Worm (Caenorhabditis elegans) whole organism, L4/young adult: Measurements from ENCODE around the gene sri-30.
"Not testable (repeated sequence)": the region's sequence is repeated elsewhere in the genome, so short reads cannot be mapped to it uniquely, and the experiment has no call there.

Experiments used
- W03F9.2 ChIP-seq: fragments of 150-350 bp; optimal IDR thresholded peaks from 2 replicates; lab custom pipeline; 2014; ENCODE audit warnings: missing biosample characterization, missing genetic modification characterization
- dao-5 ChIP-seq: sonication (generic microtip); optimal IDR thresholded peaks from 2 replicates; lab custom pipeline; 2016; ENCODE audit warnings: missing genotype, missing genetic modification characterization, moderate library complexity, missing compliant biosample characterization
- him-1 ChIP-seq: sonication (generic microtip); optimal IDR thresholded peaks from 2 replicates; lab custom pipeline; 2016; ENCODE audit warnings: missing genotype, missing genetic modification reagents, missing genetic modification characterization, missing compliant biosample characterization

The sri-30 gene

DNA sequence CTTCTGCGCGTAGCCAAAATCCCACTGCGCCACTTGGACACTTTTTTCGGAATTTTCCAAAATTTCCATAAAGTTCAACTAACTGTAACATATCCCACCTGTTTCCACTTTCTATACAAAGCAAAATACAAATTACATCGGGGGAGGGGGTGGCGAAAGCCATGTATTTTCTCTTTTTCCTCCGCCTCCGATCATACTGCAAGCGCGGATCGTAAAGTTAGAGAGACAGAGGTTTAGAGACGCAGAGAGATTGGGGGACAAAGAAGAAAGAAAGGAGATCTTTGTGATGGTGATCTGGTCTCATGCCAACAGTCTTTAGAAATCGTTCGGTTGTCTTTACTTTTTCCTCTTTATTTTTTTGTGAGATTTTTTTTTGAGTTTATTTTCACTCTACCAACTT, 17.7 kb upstream of the sri-30 start:
- TF ChIP-seq him-1 (tag; lab: Kevin White, UChicago) (no peak), W03F9.2 (tag; lab: Kevin White, UChicago) (no peak), dao-5 (tag; lab: Kevin White, UChicago) (no peak)

ce11 chrII:3030416-3030815, 15.6 kb upstream of the sri-30 start:
- TF ChIP-seq dao-5 (tag; lab: Kevin White, UChicago) (no peak), W03F9.2 (tag; lab: Kevin White, UChicago) (no peak), him-1 (tag; lab: Kevin White, UChicago) (no peak)

DNA sequence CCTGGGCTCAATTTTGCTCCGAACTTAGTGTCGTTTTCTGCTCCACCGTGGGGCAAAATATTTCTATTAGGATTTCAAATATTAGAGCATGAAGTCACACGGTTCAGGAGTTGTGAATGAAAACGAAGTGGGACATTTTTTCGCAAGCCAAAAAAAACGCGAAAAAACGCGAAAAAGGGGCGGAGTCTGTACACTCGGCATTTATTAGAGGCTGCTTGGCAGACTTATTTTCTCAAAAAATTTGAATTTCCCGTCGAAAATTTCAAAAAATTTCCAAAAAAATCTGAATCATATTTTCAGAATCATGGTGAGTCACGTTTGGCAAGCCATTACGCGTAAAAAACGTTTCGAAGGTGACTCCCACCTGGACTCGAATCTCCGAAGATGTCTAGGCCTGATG, 13.5 kb upstream of the sri-30 start, which contains the start of gene B0454.6:
TSS of gene B0454.6 (plus strand) at position 301 of the 400 bp plus-strand sequence.
- not testable (repeated sequence) for TF ChIP-seq him-1, dao-5, W03F9.2 (tag; lab: Kevin White, UChicago)

ce11 chrII:3034914-3035313, 11.1 kb upstream of the sri-30 start:
- no peak for TF ChIP-seq dao-5 (tag; lab: Kevin White, UChicago)
- TF ChIP-seq him-1 (tag; lab: Kevin White, UChicago) = no peak
- TF ChIP-seq W03F9.2 (tag; lab: Kevin White, UChicago) = no peak

DNA sequence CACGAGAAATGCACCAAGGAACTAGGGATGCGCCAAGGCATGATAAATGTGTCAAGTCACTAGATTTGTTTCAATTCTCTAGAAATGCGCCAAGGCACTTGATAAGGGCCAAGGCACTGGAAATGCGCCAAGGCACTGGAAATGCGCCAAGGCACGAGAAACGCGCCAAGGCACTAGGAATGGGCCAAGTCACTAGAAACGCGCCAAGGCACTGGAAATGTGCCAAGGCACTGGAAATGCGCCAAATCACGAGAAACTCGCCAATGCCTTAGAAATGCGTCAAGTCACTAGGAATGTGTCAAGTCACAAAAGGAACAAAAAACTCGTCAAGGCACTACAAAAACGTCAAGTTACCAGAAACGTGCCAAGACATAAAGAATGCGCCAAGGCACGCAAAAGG, 9.6 kb upstream of the sri-30 start:
- TF ChIP-seq dao-5 (tag; lab: Kevin White, UChicago) = no peak
- no peak for TF ChIP-seq W03F9.2 (tag; lab: Kevin White, UChicago)
- TF ChIP-seq him-1 (tag; lab: Kevin White, UChicago) = no peak

ce11 chrII:3038453-3038909, 7.5 kb upstream of the sri-30 start, which contains the start of the genes B0454.26 and B0454.5:
TSS of gene B0454.26 (minus strand) at chrII:3038553.
TSS of gene B0454.5 (plus strand) at chrII:3038859.
- TF ChIP-seq him-1 (tag; lab: Kevin White, UChicago) (no peak), W03F9.2 (tag; lab: Kevin White, UChicago) (no peak), dao-5 (tag; lab: Kevin White, UChicago) (no peak)

DNA sequence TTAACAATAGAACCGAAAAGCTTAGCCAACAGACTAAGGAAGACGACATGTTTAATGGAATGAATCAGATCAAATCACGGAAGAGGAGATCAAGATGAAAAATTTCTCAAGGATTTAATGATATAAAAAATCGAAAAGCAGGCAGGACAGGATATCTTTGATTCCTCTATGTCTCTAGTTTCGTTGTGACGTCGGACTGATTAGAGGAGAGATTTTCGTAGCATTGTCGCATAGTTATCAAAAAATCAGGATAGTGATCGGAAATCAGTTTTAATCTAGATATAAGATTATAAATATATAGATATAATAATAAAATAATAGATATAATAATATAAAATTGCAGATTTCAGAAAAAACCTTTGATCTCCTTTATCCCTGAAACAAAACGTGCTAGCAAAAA, 2.6 kb upstream of the sri-30 start, which contains the start of gene B0454.8:
TSS of gene B0454.8 (minus strand) at position 101 of the 400 bp plus-strand sequence.
- TF ChIP-seq dao-5 (tag; lab: Kevin White, UChicago) (no peak), W03F9.2 (tag; lab: Kevin White, UChicago) (no peak), him-1 (tag; lab: Kevin White, UChicago) (no peak)

- no peak for TF ChIP-seq him-1 (tag; lab: Kevin White, UChicago)
- no peak for TF ChIP-seq W03F9.2 (tag; lab: Kevin White, UChicago)
- no peak for TF ChIP-seq dao-5 (tag; lab: Kevin White, UChicago)
These were observed 2.0 kb upstream of the sri-30 start, which contains the start of gene sri-29 for ce11 chrII:3044023-3044422. TSS of gene sri-29 (plus strand) at chrII:3044323.

ce11 chrII:3045422-3045821, 553 bp upstream of the sri-30 start:
- no peak for TF ChIP-seq dao-5 (tag; lab: Kevin White, UChicago)
- no peak for TF ChIP-seq him-1 (tag; lab: Kevin White, UChicago)
- TF ChIP-seq W03F9.2 (tag; lab: Kevin White, UChicago) = no peak

DNA sequence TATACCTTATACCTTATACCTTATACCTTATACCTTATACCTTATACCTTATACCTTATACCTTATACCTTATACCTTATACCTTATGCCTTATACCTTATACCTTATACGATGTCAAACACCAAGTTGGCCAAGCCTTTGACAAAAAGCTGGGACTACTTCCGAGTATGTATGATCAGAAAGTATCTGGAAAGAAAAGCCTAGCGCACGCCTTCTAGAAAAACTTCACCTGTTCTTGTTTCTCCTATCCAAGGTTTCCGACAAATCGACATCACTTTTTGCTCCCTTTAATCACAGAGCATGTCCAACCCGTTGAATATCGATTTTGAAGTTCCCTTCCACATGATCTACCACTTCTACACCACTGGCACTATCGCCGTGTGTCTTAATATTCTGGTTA, 2.4 kb downstream of the sri-30 start, which contains the start of gene sri-28:
TSS of gene sri-28 (plus strand) at position 301 of the 400 bp plus-strand sequence.
- TF ChIP-seq him-1 (tag; lab: Kevin White, UChicago) (no peak), W03F9.2 (tag; lab: Kevin White, UChicago) (no peak), dao-5 (tag; lab: Kevin White, UChicago) (no peak)

ce11 chrII:3048989-3049388, 3.0 kb downstream of the sri-30 start:
- TF ChIP-seq dao-5 (tag; lab: Kevin White, UChicago) = no peak
- TF ChIP-seq him-1 (tag; lab: Kevin White, UChicago) = no peak
- TF ChIP-seq W03F9.2 (tag; lab: Kevin White, UChicago) = no peak

ce11 chrII:3050703-3051102, 4.7 kb downstream of the sri-30 start, which contains the start of gene sri-31:
TSS of gene sri-31 (plus strand) at chrII:3051003.
- TF ChIP-seq W03F9.2 (tag; lab: Kevin White, UChicago) (no peak), him-1 (tag; lab: Kevin White, UChicago) (no peak), dao-5 (tag; lab: Kevin White, UChicago) (no peak)

DNA sequence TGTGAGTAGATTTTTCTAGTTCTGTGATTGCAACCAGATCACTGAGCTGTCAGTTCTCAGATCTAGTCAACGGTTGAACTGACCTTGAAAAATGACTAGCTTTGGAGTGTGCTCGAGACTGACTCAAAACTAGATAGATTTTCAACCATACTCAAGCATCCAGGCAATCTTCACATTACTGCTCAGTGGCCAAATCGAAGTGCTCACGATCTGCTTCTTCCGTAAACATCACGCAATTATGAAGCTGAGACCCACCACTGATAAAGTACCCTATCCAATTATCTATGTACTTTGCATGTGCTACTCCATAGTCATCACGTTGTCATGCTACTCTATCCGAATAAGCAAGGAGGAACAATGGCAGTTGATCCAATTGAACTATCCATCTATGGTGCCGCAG, 5.4 kb downstream of the sri-30 start:
- TF ChIP-seq W03F9.2 (tag; lab: Kevin White, UChicago) (no peak), dao-5 (tag; lab: Kevin White, UChicago) (no peak), him-1 (tag; lab: Kevin White, UChicago) (no peak)

DNA sequence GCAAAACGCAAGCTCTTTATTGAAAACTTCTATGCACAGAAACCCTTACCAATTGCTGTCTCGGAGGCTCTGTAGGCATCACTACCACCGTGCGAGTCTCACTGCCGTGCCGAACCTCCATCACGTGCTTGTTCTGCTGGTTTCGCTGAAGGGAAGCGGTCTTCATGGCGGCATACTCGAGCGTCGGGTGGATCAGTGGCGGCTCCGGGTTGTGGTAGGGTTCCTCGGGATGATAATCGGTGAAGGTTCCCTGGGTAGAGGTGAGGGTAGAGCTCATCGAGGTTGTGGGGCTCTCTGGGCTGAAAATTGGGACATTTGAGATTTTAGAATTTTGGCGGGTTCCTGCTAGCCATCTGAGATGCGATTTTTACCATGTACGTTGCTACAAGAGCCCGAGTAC, 6.9 kb downstream of the sri-30 start:
- TF ChIP-seq him-1 (tag; lab: Kevin White, UChicago) = no peak
- no peak for TF ChIP-seq dao-5 (tag; lab: Kevin White, UChicago)
- TF ChIP-seq W03F9.2 (tag; lab: Kevin White, UChicago) = no peak
